Worm (Caenorhabditis elegans) whole organism, L4 larva: Measurements from ENCODE around the gene Y53F4B.39.

Experiments
- D1046.2 ChIP-seq: fragments of 200-800 bp; sonication (Bioruptor generic); IDR thresholded peaks from 2 replicates; pipeline ENCODE4 v1.3.6; 2022; ENCODE audit warnings: missing genetic modification characterization, missing compliant biosample characterization
- T20F7.1 ChIP-seq: fragments of 200-800 bp; sonication (Bioruptor generic); optimal IDR thresholded peaks from 2 replicates; lab custom pipeline; 2018; ENCODE audit warnings: mild to moderate bottlenecking, missing genetic modification characterization, missing compliant biosample characterization
- Y105C5A.15 ChIP-seq: fragments of 200-800 bp; sonication (Bioruptor generic); IDR thresholded peaks from 2 replicates; pipeline ENCODE4 v1.3.6; 2022; ENCODE audit warnings: missing genetic modification characterization, missing compliant biosample characterization
- Y48G9A.11 ChIP-seq: fragments of 200-800 bp; sonication (Bioruptor generic); IDR thresholded peaks from 2 replicates; pipeline ENCODE4 v1.3.6; 2022; ENCODE audit warnings: missing genetic modification reagents, missing genetic modification characterization, missing compliant biosample characterization
- Y75B8A.6 ChIP-seq: fragments of 200-800 bp; sonication (Bioruptor generic); IDR thresholded peaks from 2 replicates; pipeline ENCODE4 v1.3.6; 2022; ENCODE audit warnings: missing genetic modification reagents, missing genetic modification characterization, missing compliant biosample characterization
- ama-1 ChIP-seq: fragments of 150-350 bp; optimal IDR thresholded peaks from 2 replicates; lab custom pipeline; 2014; ENCODE audit warnings: inconsistent platforms, mixed read lengths
- daf-19 ChIP-seq: fragments of 200-800 bp; sonication (Bioruptor generic); conservative IDR thresholded peaks from 2 replicates; pipeline ENCODE4 v1.3.6; 2022; ENCODE audit warnings: missing genetic modification characterization, missing compliant biosample characterization
- dmd-6 ChIP-seq: fragments of 200-800 bp; sonication (Bioruptor generic); IDR thresholded peaks from 2 replicates; pipeline ENCODE4 v1.3.6; 2022; ENCODE audit warnings: missing genetic modification reagents, missing genetic modification characterization, missing compliant biosample characterization
- dpl-1 ChIP-seq: fragments of 150-350 bp; optimal IDR thresholded peaks from 2 replicates; lab custom pipeline; 2014; ENCODE audit warnings: missing biosample characterization, missing genetic modification reagents, missing genetic modification characterization
- duxl-1 ChIP-seq: sonication (generic microtip); optimal IDR thresholded peaks from 2 replicates; lab custom pipeline; 2016; ENCODE audit warnings: mild to moderate bottlenecking, missing genetic modification characterization, moderate library complexity, missing compliant biosample characterization; ENCODE audit not compliant: poor library complexity
- dve-1 ChIP-seq: sonication (generic microtip); optimal IDR thresholded peaks from 2 replicates; lab custom pipeline; 2017; ENCODE audit warnings: antibody characterized with exemption, mild to moderate bottlenecking, missing genetic modification characterization, missing compliant biosample characterization; ENCODE audit not compliant: insufficient read depth
- egl-27 ChIP-seq: sonication (generic microtip); optimal IDR thresholded peaks from 3 replicates; lab custom pipeline; 2017; ENCODE audit warnings: missing biosample characterization, missing genetic modification reagents, missing genetic modification characterization
- fkh-10 ChIP-seq: fragments of 150-350 bp; optimal IDR thresholded peaks from 2 replicates; lab custom pipeline; 2014; ENCODE audit warnings: missing biosample characterization, missing genetic modification reagents, missing genetic modification characterization
- gei-8 ChIP-seq: fragments of 200-800 bp; sonication (Bioruptor generic); optimal IDR thresholded peaks from 2 replicates; lab custom pipeline; 2018; ENCODE audit warnings: mild to moderate bottlenecking, missing genetic modification characterization, missing compliant biosample characterization
- hif-1 ChIP-seq, 2 experiments: sonication (generic microtip); optimal IDR thresholded peaks; 2 replicates each; lab custom pipeline; 2016 to 2017; ENCODE audit warnings: missing compliant biosample characterization in 2 of 2, missing genetic modification characterization in 2 of 2, missing genetic modification reagents in 2 of 2, missing genotype in 2 of 2, mild to moderate bottlenecking in 1 of 2
- hlh-11 ChIP-seq: fragments of 200-800 bp; sonication (Bioruptor generic); optimal IDR thresholded peaks from 2 replicates; lab custom pipeline; 2018; ENCODE audit warnings: mild to moderate bottlenecking, missing genetic modification characterization, missing compliant biosample characterization
- hlh-30 ChIP-seq: sonication (generic microtip); optimal IDR thresholded peaks from 2 replicates; lab custom pipeline; 2017; ENCODE audit warnings: antibody characterized with exemption, mild to moderate bottlenecking, missing genetic modification characterization, missing compliant biosample characterization; ENCODE audit not compliant: insufficient read depth
- hmg-1.1 ChIP-seq: fragments of 200-800 bp; sonication (Bioruptor generic); IDR thresholded peaks from 2 replicates; pipeline ENCODE4 v1.3.6; 2022; ENCODE audit warnings: missing genetic modification reagents, missing genetic modification characterization, missing compliant biosample characterization
- jun-1 ChIP-seq: fragments of 150-350 bp; optimal IDR thresholded peaks from 2 replicates; lab custom pipeline; 2014; ENCODE audit warnings: missing biosample characterization, missing genetic modification reagents, missing genetic modification characterization
- lim-7 ChIP-seq: fragments of 200-800 bp; sonication (Bioruptor generic); IDR thresholded peaks from 2 replicates; pipeline ENCODE4 v1.3.6; 2022; ENCODE audit warnings: missing genetic modification characterization, missing compliant biosample characterization
- lin-13 ChIP-seq: fragments of 150-350 bp; optimal IDR thresholded peaks from 2 replicates; lab custom pipeline; 2014; ENCODE audit warnings: missing biosample characterization, missing genetic modification reagents, missing genetic modification characterization
- lin-15B ChIP-seq: fragments of 150-350 bp; sonication (generic microtip); optimal IDR thresholded peaks from 3 replicates; lab custom pipeline; 2014; ENCODE audit warnings: missing biosample characterization, missing genetic modification characterization
- mdl-1 ChIP-seq, 2 experiments: fragments of 150-350 bp in 1 of 2; sonication (generic microtip) in 1 of 2; optimal IDR thresholded peaks; 2 replicates each; lab custom pipeline; 2014 to 2017; ENCODE audit warnings: missing biosample characterization in 2 of 2, missing genetic modification characterization in 2 of 2
- nhr-11 ChIP-seq: fragments of 150-350 bp; optimal IDR thresholded peaks from 2 replicates; lab custom pipeline; 2014; ENCODE audit warnings: missing biosample characterization, missing genetic modification characterization
- nhr-111 ChIP-seq: fragments of 200-800 bp; sonication (Bioruptor generic); optimal IDR thresholded peaks from 2 replicates; lab custom pipeline; 2018; ENCODE audit warnings: mild to moderate bottlenecking, missing genetic modification characterization, missing compliant biosample characterization
- nhr-237 ChIP-seq: sonication (generic microtip); optimal IDR thresholded peaks from 2 replicates; lab custom pipeline; 2017; ENCODE audit warnings: missing biosample characterization, missing genetic modification characterization
- nhr-25 ChIP-seq: sonication (generic microtip); optimal IDR thresholded peaks from 2 replicates; lab custom pipeline; 2017; ENCODE audit warnings: missing genetic modification characterization, mild to moderate bottlenecking, missing compliant biosample characterization, antibody characterized with exemption, moderate library complexity, borderline replicate concordance; ENCODE audit not compliant: insufficient read depth
- nhr-42 ChIP-seq: fragments of 200-800 bp; sonication (Bioruptor generic); IDR thresholded peaks from 2 replicates; pipeline ENCODE4 v1.3.6; 2022; ENCODE audit warnings: missing genetic modification characterization, missing compliant biosample characterization
- nhr-48 ChIP-seq: sonication (generic microtip); optimal IDR thresholded peaks from 2 replicates; lab custom pipeline; 2016; ENCODE audit warnings: mild to moderate bottlenecking, missing genetic modification characterization, missing compliant biosample characterization
- nhr-77 ChIP-seq: fragments of 150-350 bp; optimal IDR thresholded peaks from 2 replicates; lab custom pipeline; 2014; ENCODE audit warnings: missing biosample characterization, missing genetic modification characterization
- pha-4 ChIP-seq, 2 experiments: fragments of 150-350 bp in 1 of 2; fragments of 200-800 bp in 1 of 2; sonication (Bioruptor generic) in 1 of 2; IDR thresholded peaks in 1 of 2; optimal IDR thresholded peaks in 1 of 2; 2 replicates each; pipeline versions ENCODE4 v1.3.6 to Lab custom; 2014 to 2022; ENCODE audit warnings: missing genetic modification characterization in 2 of 2, missing genetic modification reagents in 2 of 2, missing biosample characterization in 1 of 2, missing compliant biosample characterization in 1 of 2
- snpc-4 ChIP-seq: fragments of 150-350 bp; optimal IDR thresholded peaks from 2 replicates; lab custom pipeline; 2014; ENCODE audit warnings: missing biosample characterization, missing genetic modification characterization
- tra-1 ChIP-seq: fragments of 200-800 bp; sonication (Bioruptor generic); IDR thresholded peaks from 2 replicates; pipeline ENCODE4 v1.3.6; 2022; ENCODE audit warnings: missing genetic modification reagents, missing genetic modification characterization, missing compliant biosample characterization
- unc-130 ChIP-seq: sonication (generic microtip); optimal IDR thresholded peaks from 2 replicates; lab custom pipeline; 2016; ENCODE audit warnings: missing genetic modification reagents, missing genetic modification characterization, missing compliant biosample characterization
- vab-7 ChIP-seq: fragments of 200-800 bp; sonication (Bioruptor generic); IDR thresholded peaks from 2 replicates; pipeline ENCODE4 v1.3.6; 2022; ENCODE audit warnings: missing genetic modification reagents, missing genetic modification characterization, missing compliant biosample characterization
- zag-1 ChIP-seq: fragments of 150-350 bp; optimal IDR thresholded peaks from 2 replicates; lab custom pipeline; 2014; ENCODE audit warnings: missing biosample characterization, missing genetic modification characterization

Gene Y53F4B.39

ce11 chrII:15165681-15166235 lies 55.8 kb downstream of the Y53F4B.39 start, which contains the start of gene gst-27 (continued):
- TF ChIP-seq nhr-48 (tag; lab: Kevin White, UChicago): peak; percentile 69
- peak; percentile 90 for TF ChIP-seq hmg-1.1
- peak; percentile 88 for TF ChIP-seq lin-13 (GFP tag; lab: Kevin White, UChicago)
- TF ChIP-seq nhr-77 (tag; lab: Kevin White, UChicago): peak; percentile 93
- peak in 1 of 2 experiments; percentile 66 for TF ChIP-seq hif-1 (tag; optimal IDR thresholded peaks at IDR 0.05; lab: Kevin White, UChicago)
- TF ChIP-seq snpc-4 (tag; lab: Kevin White, UChicago): peak; percentile 10
- peak; percentile 95 for TF ChIP-seq vab-7 (GFP tag; lab: Robert Waterston, UW)
- peak; percentile 83; the same call in 1 of the 2 replicates for TF ChIP-seq Y75B8A.6 (GFP tag; lab: Robert Waterston, UW)
- peak; percentile 90 for TF ChIP-seq gei-8 (GFP tag; lab: Kevin White, UChicago)
- TF ChIP-seq dve-1 (tag; lab: Kevin White, UChicago): peak; percentile 91
- peak; percentile 84 for TF ChIP-seq dmd-6 (GFP tag; lab: Robert Waterston, UW)
- TF ChIP-seq nhr-11 (tag; lab: Kevin White, UChicago): peak; percentile 64
- TF ChIP-seq daf-19 (GFP tag; lab: Robert Waterston, UW): peak; percentile 80
- TF ChIP-seq hlh-11 (tag; lab: Kevin White, UChicago): peak; percentile 82
- no peak for TF ChIP-seq egl-27 (tag; lab: Kevin White, UChicago)
- peak; percentile 80 for TF ChIP-seq Y48G9A.11 (GFP tag; lab: Robert Waterston, UW)
- no peak for TF ChIP-seq ama-1 (lab: Kevin White, UChicago)
- TF ChIP-seq lim-7 (GFP tag; lab: Robert Waterston, UW): peak; percentile 92
- peak; percentile 87 for TF ChIP-seq duxl-1 (tag; lab: Kevin White, UChicago)
- TF ChIP-seq jun-1 (tag; lab: Kevin White, UChicago): peak; percentile 68
- no peak for TF ChIP-seq lin-15B (tag; lab: Kevin White, UChicago)
- TF ChIP-seq nhr-42: peak; percentile 92
- peak; percentile 91 for TF ChIP-seq pha-4 (GFP tag; IDR thresholded peaks at IDR 0.05; lab: Robert Waterston, UW)
- TF ChIP-seq pha-4 (tag; optimal IDR thresholded peaks at IDR 0.05; lab: Kevin White, UChicago): no peak
- peak; percentile 43 for TF ChIP-seq nhr-25
- no peak for TF ChIP-seq zag-1
- no peak for TF ChIP-seq nhr-237 (tag; lab: Kevin White, UChicago)
- TF ChIP-seq nhr-111: peak; percentile 50
- no peak for TF ChIP-seq T20F7.1
- TF ChIP-seq dpl-1 (GFP tag; lab: Kevin White, UChicago): peak; percentile 63
- 0 out of 2 replicates have a peak, but pooled peaks have one; percentile 45 for TF ChIP-seq D1046.2 (GFP tag; lab: Robert Waterston, UW)
- peak; percentile 87; the same call in 1 of the 2 replicates for TF ChIP-seq Y105C5A.15 (GFP tag; lab: Robert Waterston, UW)
- TF ChIP-seq hlh-30 (tag; lab: Kevin White, UChicago): peak; percentile 76
- peak in 1 of 2 experiments; percentile 43 for TF ChIP-seq mdl-1 (tag; optimal IDR thresholded peaks at IDR 0.05; lab: Kevin White, UChicago)
- TF ChIP-seq unc-130 (GFP tag; lab: Kevin White, UChicago): peak; percentile 64
- TF ChIP-seq fkh-10 (GFP tag; lab: Kevin White, UChicago): peak; percentile 54
- TF ChIP-seq tra-1 (GFP tag; lab: Robert Waterston, UW): peak; percentile 93
